Worm (Caenorhabditis elegans) whole organism, mixed stage, embryonic: ENCODE data around the gene str-174.

Experiments used
- bed-3 ChIP-seq: fragments of 200-800 bp; sonication (Bioruptor generic); optimal IDR thresholded peaks from 3 replicates; lab custom pipeline; 2018; ENCODE audit warnings: mild to moderate bottlenecking, missing genetic modification characterization, moderate library complexity, missing compliant biosample characterization
- blmp-1 ChIP-seq: fragments of 150-350 bp; optimal IDR thresholded peaks from 2 replicates; lab custom pipeline; 2014; ENCODE audit warnings: missing biosample characterization, missing genetic modification characterization
- ceh-39 ChIP-seq: fragments of 150-350 bp; optimal IDR thresholded peaks from 2 replicates; lab custom pipeline; 2014; ENCODE audit warnings: missing biosample characterization, missing genetic modification characterization
- ceh-43 ChIP-seq: fragments of 200-800 bp; sonication (Bioruptor generic); optimal IDR thresholded peaks from 2 replicates; lab custom pipeline; 2018; ENCODE audit warnings: mild to moderate bottlenecking, missing genetic modification characterization, moderate library complexity, missing compliant biosample characterization
- ces-1 ChIP-seq: fragments of 150-350 bp; optimal IDR thresholded peaks from 2 replicates; lab custom pipeline; 2014; ENCODE audit warnings: missing biosample characterization, missing genetic modification reagents, missing genetic modification characterization
- cnd-1 ChIP-seq: fragments of 200-800 bp; sonication (Bioruptor generic); optimal IDR thresholded peaks from 2 replicates; lab custom pipeline; 2018; ENCODE audit warnings: mild to moderate bottlenecking, missing genetic modification characterization, missing compliant biosample characterization
- drap-1 ChIP-seq: fragments of 200-800 bp; sonication (Bioruptor generic); optimal IDR thresholded peaks from 3 replicates; lab custom pipeline; 2018; ENCODE audit warnings: mild to moderate bottlenecking, missing genetic modification characterization, missing compliant biosample characterization
- elt-1 ChIP-seq: sonication (generic microtip); optimal IDR thresholded peaks from 2 replicates; lab custom pipeline; 2017; ENCODE audit warnings: missing genetic modification characterization, mild to moderate bottlenecking, missing compliant biosample characterization, antibody characterized with exemption, moderate library complexity, borderline replicate concordance; ENCODE audit not compliant: insufficient read depth
- elt-3 ChIP-seq: fragments of 150-350 bp; optimal IDR thresholded peaks from 2 replicates; lab custom pipeline; 2014; ENCODE audit warnings: missing biosample characterization, missing genetic modification characterization
- flh-1 ChIP-seq: fragments of 200-800 bp; sonication (Bioruptor generic); optimal IDR thresholded peaks from 2 replicates; lab custom pipeline; 2018; ENCODE audit warnings: mild to moderate bottlenecking, missing genetic modification characterization, moderate library complexity, missing compliant biosample characterization
- ham-2 ChIP-seq: fragments of 200-800 bp; sonication (Bioruptor generic); optimal IDR thresholded peaks from 2 replicates; lab custom pipeline; 2018; ENCODE audit warnings: mild to moderate bottlenecking, missing genetic modification characterization, missing compliant biosample characterization
- hlh-1 ChIP-seq: fragments of 150-350 bp; optimal IDR thresholded peaks from 2 replicates; lab custom pipeline; 2014; ENCODE audit warnings: missing biosample characterization, missing genetic modification reagents, missing genetic modification characterization
- lin-13 ChIP-seq: fragments of 150-350 bp; optimal IDR thresholded peaks from 2 replicates; lab custom pipeline; 2014; ENCODE audit warnings: missing biosample characterization, missing genetic modification characterization
- lin-32 ChIP-seq: fragments of 200-800 bp; sonication (Bioruptor generic); optimal IDR thresholded peaks from 2 replicates; lab custom pipeline; 2018; ENCODE audit warnings: mild to moderate bottlenecking, missing genetic modification characterization, missing compliant biosample characterization
- lsy-2 ChIP-seq: fragments of 150-350 bp; optimal IDR thresholded peaks from 2 replicates; lab custom pipeline; 2014; ENCODE audit warnings: missing biosample characterization, missing genetic modification characterization
- mab-5 ChIP-seq: fragments of 150-350 bp; optimal IDR thresholded peaks from 2 replicates; lab custom pipeline; 2014; ENCODE audit warnings: missing biosample characterization, missing genetic modification characterization
- mep-1 ChIP-seq: fragments of 150-350 bp; optimal IDR thresholded peaks from 2 replicates; lab custom pipeline; 2017; ENCODE audit warnings: missing biosample characterization, missing genetic modification reagents, missing genetic modification characterization, inconsistent platforms
- mls-2 ChIP-seq: sonication (generic microtip); optimal IDR thresholded peaks from 2 replicates; lab custom pipeline; 2016; ENCODE audit warnings: mild to moderate bottlenecking, missing genetic modification characterization, moderate library complexity, missing compliant biosample characterization
- nhr-12 ChIP-seq: fragments of 150-350 bp; optimal IDR thresholded peaks from 2 replicates; lab custom pipeline; 2014; ENCODE audit warnings: missing biosample characterization, missing genetic modification characterization
- nhr-2 ChIP-seq: fragments of 150-350 bp; optimal IDR thresholded peaks from 2 replicates; lab custom pipeline; 2014; ENCODE audit warnings: missing biosample characterization, missing genetic modification characterization
- nhr-76 ChIP-seq: sonication (generic microtip); optimal IDR thresholded peaks from 2 replicates; lab custom pipeline; 2017; ENCODE audit warnings: missing biosample characterization, missing genetic modification characterization
- pha-4 ChIP-seq: fragments of 150-350 bp; optimal IDR thresholded peaks from 2 replicates; lab custom pipeline; 2018; ENCODE audit warnings: missing biosample characterization, missing genetic modification reagents, missing genetic modification characterization
- sem-2 ChIP-seq: fragments of 200-800 bp; sonication (Bioruptor generic); optimal IDR thresholded peaks from 2 replicates; lab custom pipeline; 2018; ENCODE audit warnings: mild to moderate bottlenecking, missing genetic modification characterization, missing compliant biosample characterization
- snpc-4 ChIP-seq: fragments of 150-350 bp; optimal IDR thresholded peaks from 2 replicates; lab custom pipeline; 2014; ENCODE audit warnings: missing biosample characterization, missing genetic modification characterization
- sptf-1 ChIP-seq: sonication (generic microtip); optimal IDR thresholded peaks from 2 replicates; lab custom pipeline; 2017; ENCODE audit warnings: mild to moderate bottlenecking, missing genetic modification characterization, moderate library complexity, missing compliant biosample characterization
- tbx-8 ChIP-seq: fragments of 200-800 bp; sonication (Bioruptor generic); optimal IDR thresholded peaks from 2 replicates; lab custom pipeline; 2018; ENCODE audit warnings: mild to moderate bottlenecking, missing genetic modification characterization, moderate library complexity, missing compliant biosample characterization
- unc-120 ChIP-seq: sonication (generic microtip); optimal IDR thresholded peaks from 2 replicates; lab custom pipeline; 2017; ENCODE audit warnings: missing genetic modification characterization, missing compliant biosample characterization; ENCODE audit not compliant: poor library complexity, severe bottlenecking
- unc-39 ChIP-seq: fragments of 150-350 bp; optimal IDR thresholded peaks from 2 replicates; lab custom pipeline; 2014; ENCODE audit warnings: missing biosample characterization, missing genetic modification characterization
- unc-62 ChIP-seq: fragments of 150-350 bp; optimal IDR thresholded peaks from 2 replicates; lab custom pipeline; 2014; ENCODE audit warnings: missing biosample characterization, missing genetic modification reagents, missing genetic modification characterization
- zip-8 ChIP-seq: fragments of 150-350 bp; optimal IDR thresholded peaks from 2 replicates; lab custom pipeline; 2014; ENCODE audit warnings: missing biosample characterization, missing genetic modification characterization
- ztf-11 ChIP-seq: fragments of 150-350 bp; optimal IDR thresholded peaks from 2 replicates; lab custom pipeline; 2014; ENCODE audit warnings: missing biosample characterization, missing genetic modification characterization

The str-174 gene

DNA sequence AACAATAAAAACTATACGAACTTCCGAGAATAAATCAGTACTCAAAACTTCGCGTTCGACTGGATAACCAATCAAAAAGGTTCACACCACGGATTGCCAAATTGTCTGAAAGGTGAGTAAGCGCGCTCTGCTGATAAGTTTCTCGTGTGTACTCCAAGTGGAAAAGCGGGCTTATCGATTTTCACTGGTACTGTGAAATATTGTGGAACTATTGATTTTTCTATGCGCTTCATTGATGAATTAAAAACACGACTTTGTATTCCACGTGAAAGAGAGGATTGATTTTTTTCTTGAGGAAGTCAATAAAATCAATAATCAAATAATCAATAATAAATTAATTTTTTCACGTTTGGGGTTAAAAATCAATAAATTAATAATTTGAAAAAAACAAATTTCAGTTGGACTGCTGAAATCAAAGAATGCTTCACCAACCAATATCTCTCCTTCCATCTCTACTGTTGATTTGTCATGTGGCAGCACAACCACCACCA lies 31.2 kb upstream of the str-174 start, which contains the start of gene T08B6.4:
Gene T08B6.4 (plus strand): TSS at position 51 of the 491 bp plus-strand sequence.
- no peak for TF ChIP-seq elt-3 (tag; lab: Kevin White, UChicago)
- no peak for TF ChIP-seq ceh-43 (GFP tag; lab: Kevin White, UChicago)
- TF ChIP-seq mab-5 (tag; lab: Kevin White, UChicago) = no peak
- no peak for TF ChIP-seq pha-4 (tag; lab: Kevin White, UChicago)
- TF ChIP-seq drap-1 = no peak
- TF ChIP-seq unc-39 (tag; lab: Kevin White, UChicago) = no peak
- TF ChIP-seq blmp-1 (tag; lab: Kevin White, UChicago) = no peak
- TF ChIP-seq snpc-4 (tag; lab: Kevin White, UChicago) = no peak
- TF ChIP-seq ztf-11 (tag; lab: Kevin White, UChicago) = no peak
- TF ChIP-seq tbx-8 (GFP tag; lab: Kevin White, UChicago) = no peak
- no peak for TF ChIP-seq lin-13 (tag; lab: Kevin White, UChicago)
- no peak for TF ChIP-seq lsy-2 (tag; lab: Kevin White, UChicago)
- no peak for TF ChIP-seq ceh-39
- TF ChIP-seq bed-3 = no peak
- TF ChIP-seq lin-32 (GFP tag; lab: Kevin White, UChicago) = no peak
- no peak for TF ChIP-seq ham-2 (GFP tag; lab: Kevin White, UChicago)
- TF ChIP-seq nhr-2 (tag; lab: Kevin White, UChicago) = no peak
- no peak for TF ChIP-seq unc-62
- TF ChIP-seq hlh-1 (tag; lab: Kevin White, UChicago) = no peak
- TF ChIP-seq nhr-76 (tag; lab: Kevin White, UChicago) = no peak

DNA sequence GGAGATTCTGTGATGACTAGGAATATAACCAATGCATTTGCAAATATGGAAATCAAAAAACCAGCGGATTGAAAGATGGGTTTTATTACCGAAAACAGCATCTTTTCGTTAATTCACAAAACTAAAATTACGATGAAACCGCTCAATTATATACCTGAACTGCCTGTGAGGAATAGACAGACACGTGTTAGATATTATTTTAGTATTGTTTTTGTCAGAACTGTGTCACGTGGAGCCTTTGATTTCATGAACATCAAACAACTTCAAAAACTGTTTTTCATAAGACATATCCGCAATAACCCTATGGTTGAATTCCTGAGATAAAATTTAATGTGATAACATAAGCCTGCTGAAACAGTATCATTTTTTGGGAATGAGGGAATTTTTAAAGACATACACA lies 29.5 kb upstream of the str-174 start, which contains the start of gene str-161:
Gene str-161 (minus strand): TSS at position 101 of the 400 bp plus-strand sequence.
- TF ChIP-seq ham-2 (GFP tag; lab: Kevin White, UChicago) (no peak), bed-3 (no peak), unc-39 (tag; lab: Kevin White, UChicago) (no peak), hlh-1 (tag; lab: Kevin White, UChicago) (no peak), unc-62 (no peak), ces-1 (GFP tag; lab: Kevin White, UChicago) (no peak), flh-1 (no peak), lin-13 (tag; lab: Kevin White, UChicago) (no peak), ztf-11 (tag; lab: Kevin White, UChicago) (no peak), snpc-4 (tag; lab: Kevin White, UChicago) (no peak), unc-120 (tag; lab: Kevin White, UChicago) (no peak)

DNA sequence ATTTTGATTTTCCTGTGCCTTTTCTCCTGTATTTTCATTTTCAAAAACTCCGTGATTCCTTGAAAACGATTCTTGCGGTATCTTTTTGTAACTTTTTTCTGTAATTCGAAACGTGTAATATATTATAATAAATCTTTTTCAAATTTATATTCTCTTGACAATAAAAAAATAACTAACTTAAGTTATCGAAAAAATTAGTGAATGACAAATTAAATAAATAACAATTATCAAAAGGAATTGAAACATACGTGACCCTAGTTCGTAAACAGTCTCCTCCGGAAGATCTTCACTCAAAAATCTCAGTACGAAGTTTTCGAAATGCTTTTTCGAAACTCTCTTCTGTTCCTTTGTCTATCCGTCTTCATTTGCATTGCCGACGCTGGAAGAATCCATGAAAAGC lies 16.0 kb upstream of the str-174 start, which contains the start of gene T08B6.9:
Gene T08B6.9 (plus strand): TSS at position 301 of the 400 bp plus-strand sequence.
- no peak for TF ChIP-seq unc-39 (tag; lab: Kevin White, UChicago)
- no peak for TF ChIP-seq cnd-1 (tag; lab: Kevin White, UChicago)
- TF ChIP-seq nhr-76 (tag; lab: Kevin White, UChicago) = no peak
- no peak for TF ChIP-seq sem-2 (GFP tag; lab: Kevin White, UChicago)
- no peak for TF ChIP-seq ces-1 (GFP tag; lab: Kevin White, UChicago)
- no peak for TF ChIP-seq unc-120 (tag; lab: Kevin White, UChicago)
- TF ChIP-seq nhr-12 (tag; lab: Kevin White, UChicago) = no peak
- no peak for TF ChIP-seq lsy-2 (tag; lab: Kevin White, UChicago)
- TF ChIP-seq elt-3 (tag; lab: Kevin White, UChicago) = no peak
- no peak for TF ChIP-seq lin-13 (tag; lab: Kevin White, UChicago)
- no peak for TF ChIP-seq nhr-2 (tag; lab: Kevin White, UChicago)
- TF ChIP-seq, all 35 proteins: peak for 0

- TF ChIP-seq hlh-1 (tag; lab: Kevin White, UChicago) = no peak
- TF ChIP-seq mls-2 (tag; lab: Kevin White, UChicago) = no peak
- TF ChIP-seq elt-3 (tag; lab: Kevin White, UChicago) = no peak
- no peak for TF ChIP-seq ham-2 (GFP tag; lab: Kevin White, UChicago)
- TF ChIP-seq mep-1 = no peak
- TF ChIP-seq snpc-4 (tag; lab: Kevin White, UChicago) = no peak
- TF ChIP-seq unc-62 = no peak
- TF ChIP-seq nhr-76 (tag; lab: Kevin White, UChicago) = no peak
- TF ChIP-seq elt-1 = no peak
- no peak for TF ChIP-seq bed-3
- no peak for TF ChIP-seq blmp-1 (tag; lab: Kevin White, UChicago)
- TF ChIP-seq flh-1 = no peak
- no peak for TF ChIP-seq nhr-2 (tag; lab: Kevin White, UChicago)
- no peak for TF ChIP-seq unc-39 (tag; lab: Kevin White, UChicago)
- no peak for TF ChIP-seq unc-120 (tag; lab: Kevin White, UChicago)
- no peak for TF ChIP-seq ceh-39
- TF ChIP-seq cnd-1 (tag; lab: Kevin White, UChicago) = no peak
- TF ChIP-seq sptf-1 (tag; lab: Kevin White, UChicago) = no peak
- no peak for TF ChIP-seq nhr-12 (tag; lab: Kevin White, UChicago)
- TF ChIP-seq zip-8 (tag; lab: Kevin White, UChicago) = no peak
These were observed 15.1 kb upstream of the str-174 start, which contains the start of gene sgnh-1 for ce11 chrIV:4889613-4890012. sgnh-1 (plus strand) TSS chrIV:4889913.
